Worm (Caenorhabditis elegans): ENCODE data around the gene T10B5.7.
A peak's percentile ranks its signal among the peaks of the same experiment; 100 is the strongest.

The T10B5.7 gene

DNA sequence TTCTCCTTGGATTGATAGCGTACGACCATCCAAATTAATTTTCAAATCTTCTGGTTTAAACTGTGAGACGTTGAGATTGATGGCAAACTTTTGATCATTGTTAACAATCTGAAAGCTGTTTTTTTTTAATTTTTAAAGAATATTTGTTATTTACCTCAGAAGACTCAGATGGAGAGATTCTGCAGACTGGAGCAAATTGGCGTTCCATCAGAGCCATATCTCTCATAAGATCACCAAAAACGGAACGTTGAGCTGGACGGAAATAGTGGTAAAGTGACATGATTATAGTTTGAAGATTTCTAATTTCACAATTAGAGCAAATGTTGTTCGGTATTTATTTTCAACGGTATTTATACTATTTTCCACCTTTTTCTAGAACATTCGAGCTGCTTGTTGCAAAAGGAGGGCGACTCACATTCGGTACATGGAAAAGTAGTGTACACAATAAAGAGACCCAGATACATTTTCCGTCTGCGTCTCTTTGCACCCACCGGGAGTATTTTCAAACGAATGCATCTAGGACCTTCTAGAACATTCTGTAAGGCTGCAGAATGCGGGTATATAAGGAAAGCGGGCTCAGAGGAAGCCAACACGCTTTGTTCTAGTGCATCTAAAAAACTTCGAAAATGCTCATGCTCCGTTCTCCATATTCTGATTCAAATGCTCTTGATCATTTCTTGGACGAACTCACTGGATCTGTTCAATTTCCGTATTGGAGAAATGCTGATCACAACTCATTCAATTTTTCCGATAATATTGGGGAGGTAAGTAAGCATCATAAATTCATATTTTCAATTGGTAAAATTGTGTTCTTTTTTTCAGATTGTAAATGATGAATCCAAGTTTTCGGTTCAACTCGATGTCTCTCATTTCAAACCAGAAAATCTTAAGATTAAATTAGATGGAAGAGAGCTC is 41.1 kb upstream of the T10B5.7 start, which contains the start of the genes hsp-16.2 and hsp-16.41 (continued):
- TF ChIP-seq nhr-23 (tag; optimal IDR thresholded peaks at IDR 0.05) (no peak), R02D3.7 (tag; optimal IDR thresholded peaks at IDR 0.05) (no peak), fos-1 (tag; optimal IDR thresholded peaks at IDR 0.05) (no peak), nhr-25 (tag; optimal IDR thresholded peaks at IDR 0.05) (peak; percentile 6), nhr-77 (tag; optimal IDR thresholded peaks at IDR 0.05) (no peak), nfya-1 (tag; optimal IDR thresholded peaks at IDR 0.05; ENCODE audit: insufficient read depth) (peak; percentile 81), unc-62 (GFP tag; optimal IDR thresholded peaks at IDR 0.05) (no peak), ama-1 (optimal IDR thresholded peaks at IDR 0.05) (peak; percentile 95), elt-2 (tag; optimal IDR thresholded peaks at IDR 0.05) (peak; percentile 28), ceh-9 (tag; optimal IDR thresholded peaks at IDR 0.05) (no peak), nhr-76 (tag; optimal IDR thresholded peaks at IDR 0.05) (no peak), unc-39 (tag; optimal IDR thresholded peaks at IDR 0.05) (no peak), daf-12 (tag; optimal IDR thresholded peaks at IDR 0.05) (no peak), lin-15B (tag; optimal IDR thresholded peaks at IDR 0.05) (no peak), ztf-11 (tag; optimal IDR thresholded peaks at IDR 0.05) (no peak), mdl-1 (tag; optimal IDR thresholded peaks at IDR 0.05) (no peak), elt-3 (tag; optimal IDR thresholded peaks at IDR 0.05) (no peak), fkh-10 (GFP tag; optimal IDR thresholded peaks at IDR 0.05) (no peak), hmg-11 (tag; optimal IDR thresholded peaks at IDR 0.05) (peak; percentile 29), fkh-2 (tag; optimal IDR thresholded peaks at IDR 0.05) (no peak), nhr-12 (tag; optimal IDR thresholded peaks at IDR 0.05) (no peak)

DNA sequence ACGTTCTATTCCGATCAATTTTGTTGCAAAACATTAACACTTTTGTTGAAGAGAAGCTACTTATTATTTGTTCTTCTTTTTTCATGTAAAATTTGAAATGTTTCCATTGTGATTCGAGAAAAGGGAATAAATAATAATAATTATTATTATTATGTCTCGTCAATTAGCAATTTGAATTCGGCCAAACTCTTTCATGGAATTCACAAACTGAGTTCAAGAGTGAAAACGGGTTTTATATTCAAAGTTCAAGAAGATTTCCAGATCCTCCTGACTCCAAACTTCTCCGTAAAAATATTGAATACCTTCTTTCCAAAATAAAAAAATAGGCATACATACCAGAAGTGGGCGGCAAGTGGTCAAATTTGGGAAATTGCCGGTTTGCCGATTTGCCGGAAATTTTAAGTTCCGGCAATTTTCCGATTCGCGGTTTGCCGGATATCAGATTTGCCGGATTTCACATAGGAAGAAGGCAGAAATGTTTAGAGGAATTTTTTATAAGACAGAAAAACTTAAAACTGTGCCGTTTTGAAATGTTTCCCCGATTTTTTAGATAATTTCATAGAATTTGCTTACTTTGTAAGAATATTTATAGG is 40.2 kb upstream of the T10B5.7 start:
- TF ChIP-seq egl-5 (tag; optimal IDR thresholded peaks at IDR 0.05) (peak; percentile 19), nhr-11 (tag; optimal IDR thresholded peaks at IDR 0.05) (no peak), ZK546.5 (tag; optimal IDR thresholded peaks at IDR 0.05) (no peak), nhr-25 (tag; optimal IDR thresholded peaks at IDR 0.05) (peak; percentile 13), elt-1 (tag; optimal IDR thresholded peaks at IDR 0.05) (no peak), pha-4 (tag; optimal IDR thresholded peaks at IDR 0.05) (peak; percentile 49), zag-1 (tag; optimal IDR thresholded peaks at IDR 0.05) (no peak), ama-1 (optimal IDR thresholded peaks at IDR 0.05) (peak; percentile 92), nfya-1 (tag; optimal IDR thresholded peaks at IDR 0.05; ENCODE audit: insufficient read depth) (peak; percentile 30)

DNA sequence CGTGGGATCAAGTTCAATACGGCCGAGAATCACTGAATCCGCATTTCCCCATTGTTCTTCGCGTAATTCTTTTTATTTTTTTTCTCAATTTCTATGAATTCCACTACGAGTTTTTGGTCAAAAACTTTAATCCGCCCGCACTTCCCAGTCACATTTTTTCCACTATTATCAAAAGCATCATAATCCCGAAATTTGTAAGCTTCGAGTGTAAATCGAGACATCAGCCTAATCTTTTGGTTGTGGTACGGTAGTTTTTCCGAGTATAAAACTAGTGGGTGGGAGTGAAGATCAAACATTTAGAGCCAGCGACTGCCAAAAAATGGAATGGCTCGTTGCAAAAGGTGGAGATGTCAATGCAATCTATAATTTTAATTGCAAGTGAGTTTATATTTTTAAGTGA is 38.8 kb upstream of the T10B5.7 start, which contains the start of gene srt-42:
Gene srt-42 (plus strand): TSS at position 301 of the 400 bp plus-strand sequence.
- TF ChIP-seq daf-12 (tag; optimal IDR thresholded peaks at IDR 0.05) (no peak), zag-1 (tag; optimal IDR thresholded peaks at IDR 0.05) (no peak), elt-2 (tag; optimal IDR thresholded peaks at IDR 0.05) (no peak), ZK546.5 (tag; optimal IDR thresholded peaks at IDR 0.05) (no peak), lin-15B (tag; optimal IDR thresholded peaks at IDR 0.05) (no peak), R02D3.7 (tag; optimal IDR thresholded peaks at IDR 0.05) (no peak), jun-1 (tag; optimal IDR thresholded peaks at IDR 0.05) (no peak), fkh-10 (GFP tag; optimal IDR thresholded peaks at IDR 0.05) (no peak), elt-1 (tag; optimal IDR thresholded peaks at IDR 0.05) (no peak), fos-1 (tag; optimal IDR thresholded peaks at IDR 0.05) (no peak), lin-39 (tag; optimal IDR thresholded peaks at IDR 0.05) (no peak), nhr-11 (tag; optimal IDR thresholded peaks at IDR 0.05) (no peak), nhr-77 (tag; optimal IDR thresholded peaks at IDR 0.05) (no peak), unc-62 (GFP tag; optimal IDR thresholded peaks at IDR 0.05) (no peak), nhr-237 (tag; optimal IDR thresholded peaks at IDR 0.05) (no peak), ceh-9 (tag; optimal IDR thresholded peaks at IDR 0.05) (no peak), egl-5 (tag; optimal IDR thresholded peaks at IDR 0.05) (no peak), skn-1 (tag; optimal IDR thresholded peaks at IDR 0.05) (no peak)

DNA sequence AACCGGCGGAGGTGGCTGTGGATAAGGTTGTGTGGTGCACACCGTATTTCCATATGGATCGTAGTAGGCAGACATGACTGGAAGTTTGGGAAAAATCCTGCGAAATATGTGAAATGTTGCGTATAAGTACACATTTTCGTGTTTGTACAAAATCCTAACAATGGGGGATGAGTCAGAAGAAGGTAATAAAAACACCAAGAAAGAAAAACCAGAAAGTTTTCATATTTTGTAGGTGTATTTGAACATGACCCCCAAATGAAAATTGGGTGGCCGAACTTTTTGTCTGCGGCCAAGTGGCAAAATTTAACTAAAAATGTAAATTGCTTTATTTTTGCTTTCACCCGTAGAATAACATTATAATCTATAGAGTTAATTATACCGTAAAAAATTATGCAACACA is 35.0 kb upstream of the T10B5.7 start, which contains the start of gene Y46H3A.4:
Gene Y46H3A.4 (minus strand): TSS at position 101 of the 400 bp plus-strand sequence.
- TF ChIP-seq ceh-9 (tag; optimal IDR thresholded peaks at IDR 0.05) (no peak), egl-5 (tag; optimal IDR thresholded peaks at IDR 0.05) (no peak), ZK546.5 (tag; optimal IDR thresholded peaks at IDR 0.05) (no peak), nhr-43 (tag; optimal IDR thresholded peaks at IDR 0.05; ENCODE audit: poor library complexity, severe bottlenecking) (no peak), pha-4 (tag; optimal IDR thresholded peaks at IDR 0.05) (no peak), lsy-12 (tag; optimal IDR thresholded peaks at IDR 0.05) (no peak), ceh-82 (tag; optimal IDR thresholded peaks at IDR 0.05) (no peak), elt-2 (tag; optimal IDR thresholded peaks at IDR 0.05) (no peak), ztf-4 (tag; optimal IDR thresholded peaks at IDR 0.05) (no peak), snpc-4 (tag; optimal IDR thresholded peaks at IDR 0.05) (no peak), unc-39 (tag; optimal IDR thresholded peaks at IDR 0.05) (no peak), nhr-67 (tag; optimal IDR thresholded peaks at IDR 0.05) (no peak), unc-62 (GFP tag; optimal IDR thresholded peaks at IDR 0.05) (no peak), nhr-23 (tag; optimal IDR thresholded peaks at IDR 0.05) (no peak)

All from whole organism, L3 larva.